Worm (Caenorhabditis elegans): ENCODE data around the gene C03B1.1.

ce11 chrX:6353763-6354162 lies 20.8 kb upstream of the C03B1.1 start:
- TF ChIP-seq W03F9.2 (tag; optimal IDR thresholded peaks at IDR 0.05) (no peak), him-1 (tag; optimal IDR thresholded peaks at IDR 0.05) (no peak)
